Fruit fly (Drosophila melanogaster) whole organism, embryonic: ENCODE results near the gene Vha68-3.

ENCODE experiments used
- Antp ChIP-seq: fragments of 200-800 bp; sonication (Bioruptor generic); optimal IDR thresholded peaks from 3 replicates; lab custom pipeline; 2016; ENCODE audit warnings: missing biosample characterization, missing genetic modification characterization
- CG10209 ChIP-seq: fragments of 200-800 bp; sonication (Bioruptor generic); optimal IDR thresholded peaks from 3 replicates; lab custom pipeline; 2017; ENCODE audit warnings: missing biosample characterization, mild to moderate bottlenecking, missing genetic modification characterization, missing genetic modification reagents
- CG10979 ChIP-seq: fragments of 200-800 bp; sonication (Bioruptor generic); optimal IDR thresholded peaks from 2 replicates; lab custom pipeline; 2018; ENCODE audit warnings: missing biosample characterization, mild to moderate bottlenecking, missing genetic modification characterization, moderate library complexity
- CG11398 ChIP-seq: fragments of 200-800 bp; sonication (Bioruptor generic); optimal IDR thresholded peaks from 2 replicates; lab custom pipeline; 2016; ENCODE audit warnings: missing biosample characterization, missing genetic modification characterization
- CG11504 ChIP-seq: fragments of 200-800 bp; sonication (Bioruptor generic); optimal IDR thresholded peaks from 3 replicates; lab custom pipeline; 2019; ENCODE audit warnings: missing biosample characterization, mild to moderate bottlenecking, missing genetic modification characterization, moderate library complexity
- CG11723 ChIP-seq: fragments of 200-800 bp; sonication (Bioruptor generic); optimal IDR thresholded peaks from 2 replicates; lab custom pipeline; 2017; ENCODE audit warnings: missing biosample characterization, mild to moderate bottlenecking, missing genetic modification characterization
- CG12071 ChIP-seq: fragments of 200-800 bp; sonication (Bioruptor generic); optimal IDR thresholded peaks from 3 replicates; lab custom pipeline; 2018; ENCODE audit warnings: missing biosample characterization, mild to moderate bottlenecking, missing genetic modification characterization
- CG14014 ChIP-seq: fragments of 200-800 bp; sonication (Bioruptor generic); IDR thresholded peaks from 2 replicates; pipeline ENCODE4 v1.3.6; 2022; ENCODE audit warnings: missing biosample characterization, missing genetic modification characterization
- CG15269 ChIP-seq: fragments of 200-800 bp; sonication (Bioruptor generic); optimal IDR thresholded peaks from 2 replicates; lab custom pipeline; 2018; ENCODE audit warnings: missing biosample characterization, mild to moderate bottlenecking, missing genetic modification characterization, moderate library complexity
- CG17359 ChIP-seq: fragments of 200-800 bp; sonication (Bioruptor generic); optimal IDR thresholded peaks from 3 replicates; lab custom pipeline; 2018; ENCODE audit warnings: missing biosample characterization, mild to moderate bottlenecking, missing genetic modification characterization, moderate library complexity
- CG18262 ChIP-seq: fragments of 200-800 bp; optimal IDR thresholded peaks from 3 replicates; lab custom pipeline; 2019; ENCODE audit warnings: missing biosample characterization, mild to moderate bottlenecking, missing genetic modification characterization, moderate library complexity
- CG3726 ChIP-seq: fragments of 200-800 bp; sonication (Bioruptor generic); IDR thresholded peaks from 3 replicates; pipeline ENCODE4, ENCODE4 v1.3.6; 2022; ENCODE audit warnings: missing biosample characterization, missing genetic modification characterization
- CG3838 ChIP-seq: fragments of 200-800 bp; sonication (Bioruptor generic); optimal IDR thresholded peaks from 3 replicates; lab custom pipeline; 2016; ENCODE audit warnings: missing biosample characterization, missing genetic modification characterization
- CG3995 ChIP-seq: fragments of 200-800 bp; sonication (Bioruptor generic); optimal IDR thresholded peaks from 3 replicates; lab custom pipeline; 2016; ENCODE audit warnings: missing biosample characterization, missing genetic modification characterization
- CG4730 ChIP-seq: fragments of 200-800 bp; sonication (Bioruptor generic); IDR thresholded peaks from 2 replicates; pipeline ENCODE4 v1.3.6; 2022; ENCODE audit warnings: missing biosample characterization, missing genetic modification characterization
- CG4854 ChIP-seq: fragments of 200-800 bp; sonication (Bioruptor generic); optimal IDR thresholded peaks from 2 replicates; lab custom pipeline; 2016; ENCODE audit warnings: missing biosample characterization, missing genetic modification characterization, inconsistent platforms
- CG9932 ChIP-seq: fragments of 200-800 bp; sonication (Bioruptor generic); IDR thresholded peaks from 2 replicates; pipeline ENCODE4 v1.3.6; 2022; ENCODE audit warnings: missing biosample characterization, missing genetic modification characterization
- Camta ChIP-seq: fragments of 200-800 bp; sonication (Bioruptor generic); optimal IDR thresholded peaks from 2 replicates; lab custom pipeline; 2016; ENCODE audit warnings: missing biosample characterization, missing genetic modification characterization
- Dip3 ChIP-seq: fragments of 200-800 bp; sonication (Bioruptor generic); optimal IDR thresholded peaks from 3 replicates; lab custom pipeline; 2016; ENCODE audit warnings: missing biosample characterization, missing genetic modification characterization
- Dp ChIP-seq: fragments of 200-800 bp; sonication (Bioruptor generic); optimal IDR thresholded peaks from 2 replicates; lab custom pipeline; 2018; ENCODE audit warnings: missing biosample characterization, mild to moderate bottlenecking, missing genetic modification characterization, moderate library complexity
- H2.0 ChIP-seq: fragments of 200-800 bp; sonication (Bioruptor generic); IDR thresholded peaks from 2 replicates; pipeline ENCODE4 v1.3.6; 2022; ENCODE audit warnings: missing biosample characterization, missing genetic modification characterization
- Hand ChIP-seq: fragments of 200-800 bp; sonication (Bioruptor generic); optimal IDR thresholded peaks from 2 replicates; lab custom pipeline; 2017; ENCODE audit warnings: mild to moderate bottlenecking, missing biosample characterization, missing genetic modification reagents, missing genetic modification characterization
- Med ChIP-seq: fragments of 200-800 bp; sonication (Bioruptor generic); peaks from one replicate; lab custom pipeline; 2016; ENCODE audit warnings: missing biosample characterization, missing genetic modification characterization, mild to moderate bottlenecking, inconsistent platforms, moderate library complexity
- Mrtf ChIP-seq: fragments of 200-800 bp; sonication (Bioruptor generic); IDR thresholded peaks from 3 replicates; pipeline ENCODE4 v1.3.6; 2022; ENCODE audit warnings: missing biosample characterization, missing genetic modification characterization
- NK7.1 ChIP-seq: fragments of 200-800 bp; sonication (Bioruptor generic); optimal IDR thresholded peaks from 3 replicates; lab custom pipeline; 2016; ENCODE audit warnings: missing biosample characterization, missing genetic modification characterization
- Spps ChIP-seq: fragments of 200-800 bp; sonication (Bioruptor generic); optimal IDR thresholded peaks from 2 replicates; lab custom pipeline; 2018; ENCODE audit warnings: missing biosample characterization, mild to moderate bottlenecking, missing genetic modification characterization
- Sry-β ChIP-seq: fragments of 200-800 bp; sonication (Bioruptor generic); optimal IDR thresholded peaks from 2 replicates; lab custom pipeline; 2018; ENCODE audit warnings: missing biosample characterization, mild to moderate bottlenecking, missing genetic modification characterization, moderate library complexity
- Stat92E ChIP-seq, 3 experiments: fragments of >200 bp in 2 of 3; fragments of 200-800 bp in 1 of 3; sonication (Bioruptor generic) in 1 of 3; optimal IDR thresholded peaks; 2 replicates each; lab custom pipeline; 2017 to 2019; ENCODE audit warnings: missing biosample characterization in 3 of 3, missing genetic modification characterization in 3 of 3, mild to moderate bottlenecking in 1 of 3, moderate library complexity in 1 of 3
- bsh ChIP-seq, 2 experiments: fragments of 200-800 bp; sonication (Bioruptor generic); optimal IDR thresholded peaks; 2 replicates each; lab custom pipeline; 2017 to 2018; ENCODE audit warnings: mild to moderate bottlenecking in 2 of 2, missing biosample characterization in 2 of 2, missing genetic modification characterization in 2 of 2, moderate library complexity in 1 of 2
- danr ChIP-seq: fragments of 200-800 bp; sonication (Bioruptor generic); IDR thresholded peaks from 2 replicates; pipeline ENCODE4 v1.3.6; 2022; ENCODE audit warnings: missing biosample characterization, missing genetic modification characterization
- dmrt99B ChIP-seq: fragments of 200-800 bp; sonication (Bioruptor generic); optimal IDR thresholded peaks from 2 replicates; lab custom pipeline; 2018; ENCODE audit warnings: missing biosample characterization, mild to moderate bottlenecking, missing genetic modification characterization, moderate library complexity
- ewg ChIP-seq: fragments of 200-800 bp; sonication (Bioruptor generic); optimal IDR thresholded peaks from 3 replicates; lab custom pipeline; 2017; ENCODE audit warnings: mild to moderate bottlenecking, missing biosample characterization, missing genetic modification reagents, missing genetic modification characterization
- gem ChIP-seq: fragments of 200-800 bp; sonication (Bioruptor generic); optimal IDR thresholded peaks from 2 replicates; lab custom pipeline; 2019; ENCODE audit warnings: missing biosample characterization, mild to moderate bottlenecking, missing genetic modification characterization, moderate library complexity
- gfzf ChIP-seq: fragments of 200-800 bp; sonication (Bioruptor generic); optimal IDR thresholded peaks from 2 replicates; lab custom pipeline; 2016; ENCODE audit warnings: missing biosample characterization, mild to moderate bottlenecking, missing genetic modification characterization, moderate library complexity
- gt ChIP-seq: fragments of 200-800 bp; sonication (Bioruptor generic); IDR thresholded peaks from 2 replicates; pipeline ENCODE4 v1.3.6; 2022; ENCODE audit warnings: missing biosample characterization, missing genetic modification characterization
- jumu ChIP-seq: fragments of 200-800 bp; sonication (Bioruptor generic); optimal IDR thresholded peaks from 3 replicates; lab custom pipeline; 2016; ENCODE audit warnings: missing biosample characterization, missing genetic modification characterization
- maf-S ChIP-seq: fragments of 200-800 bp; sonication (Bioruptor generic); optimal IDR thresholded peaks from 2 replicates; lab custom pipeline; 2016; ENCODE audit warnings: missing biosample characterization, missing genetic modification characterization
- mam ChIP-seq: fragments of 200-800 bp; sonication (Bioruptor generic); optimal IDR thresholded peaks from 3 replicates; lab custom pipeline; 2016; ENCODE audit warnings: missing biosample characterization, missing genetic modification characterization
- nmo ChIP-seq: fragments of 200-800 bp; sonication (Bioruptor generic); optimal IDR thresholded peaks from 2 replicates; lab custom pipeline; 2018; ENCODE audit warnings: missing biosample characterization, mild to moderate bottlenecking, missing genetic modification characterization, moderate library complexity
- pfk ChIP-seq: fragments of 200-800 bp; sonication (Bioruptor generic); optimal IDR thresholded peaks from 2 replicates; lab custom pipeline; 2018; ENCODE audit warnings: missing biosample characterization, mild to moderate bottlenecking, missing genetic modification characterization, moderate library complexity
- phol ChIP-seq: fragments of 200-800 bp; sonication (Bioruptor generic); optimal IDR thresholded peaks from 3 replicates; lab custom pipeline; 2018; ENCODE audit warnings: missing biosample characterization, mild to moderate bottlenecking, missing genetic modification characterization, moderate library complexity
- prd ChIP-seq, 3 experiments: fragments of >200 bp in 2 of 3; fragments of 200-800 bp in 1 of 3; sonication (Bioruptor generic) in 1 of 3; optimal IDR thresholded peaks in 2 of 3; IDR thresholded peaks in 1 of 3; 2 replicates in 2 of 3; 3 replicates in 1 of 3; pipeline versions ENCODE4 v1.3.6 to Lab custom; 2017 to 2022; ENCODE audit warnings: missing biosample characterization in 1 of 3, missing genetic modification characterization in 1 of 3
- ranshi ChIP-seq: fragments of 200-800 bp; sonication (Bioruptor generic); IDR thresholded peaks from 2 replicates; pipeline ENCODE4 v1.3.6; 2022; ENCODE audit warnings: missing biosample characterization, missing genetic modification characterization
- rib ChIP-seq: fragments of 200-800 bp; sonication (Bioruptor generic); IDR thresholded peaks from 2 replicates; pipeline ENCODE4 v1.3.6; 2022; ENCODE audit warnings: missing biosample characterization, missing genetic modification characterization
- salm ChIP-seq: fragments of 200-800 bp; sonication (Bioruptor generic); optimal IDR thresholded peaks from 2 replicates; lab custom pipeline; 2018; ENCODE audit warnings: missing biosample characterization, mild to moderate bottlenecking, missing genetic modification characterization
- sc ChIP-seq, 3 experiments: fragments of >200 bp in 2 of 3; fragments of 200-800 bp in 1 of 3; sonication (Bioruptor generic) in 1 of 3; optimal IDR thresholded peaks; 2 replicates in 2 of 3; 3 replicates in 1 of 3; lab custom pipeline; 2017; ENCODE audit warnings: mild to moderate bottlenecking in 1 of 3, missing biosample characterization in 1 of 3, missing genetic modification characterization in 1 of 3, missing genetic modification reagents in 1 of 3
- schlank ChIP-seq: fragments of 200-800 bp; sonication (Bioruptor generic); optimal IDR thresholded peaks from 2 replicates; lab custom pipeline; 2018; ENCODE audit warnings: missing biosample characterization, mild to moderate bottlenecking, missing genetic modification characterization
- sim ChIP-seq: fragments of 200-800 bp; sonication (Bioruptor generic); IDR thresholded peaks from 2 replicates; pipeline ENCODE4 v1.3.6; 2022; ENCODE audit warnings: missing biosample characterization, missing genetic modification characterization
- slbo ChIP-seq: fragments of 200-800 bp; sonication (Bioruptor generic); IDR thresholded peaks from 2 replicates; pipeline ENCODE4 v1.3.6; 2022; ENCODE audit warnings: missing biosample characterization, missing genetic modification characterization
- sr ChIP-seq: fragments of 200-800 bp; sonication (Bioruptor generic); IDR thresholded peaks from 3 replicates; pipeline ENCODE4 v1.3.6; 2022; ENCODE audit warnings: missing biosample characterization, missing genetic modification characterization

Gene Vha68-3

DNA sequence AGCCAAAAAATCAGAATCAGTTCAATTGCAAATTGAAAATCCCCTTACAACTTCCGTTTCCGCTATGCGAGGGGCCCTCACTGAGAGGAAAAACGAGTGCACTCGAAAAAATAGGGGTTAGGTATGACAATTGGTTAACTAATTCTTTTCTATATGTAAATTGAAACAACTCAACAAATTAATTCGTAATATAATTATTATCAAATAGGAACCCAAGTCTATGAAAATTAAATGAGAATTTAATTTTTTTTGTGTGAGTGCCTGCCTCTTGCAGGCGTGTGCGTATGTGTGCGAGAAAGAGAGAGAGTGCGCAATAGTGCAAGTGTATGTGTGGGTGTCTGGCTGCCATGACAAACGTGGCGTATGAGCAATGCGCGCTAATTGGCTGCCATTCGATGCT lies 3.5 kb downstream of the Vha68-3 start (continued):
- TF ChIP-seq gem (tag; lab: Kevin White, UChicago) (peak; percentile 53), maf-S (GFP tag; lab: Kevin White, UChicago) (no peak), CG3995 (GFP tag; lab: Kevin White, UChicago) (no peak), ewg (GFP tag; lab: Kevin White, UChicago) (no peak), Dip3 (GFP tag; lab: Kevin White, UChicago) (no peak), Hand (GFP tag; lab: Kevin White, UChicago) (peak; percentile 6), ranshi (GFP tag; lab: Robert Waterston, UW) (no peak), CG10979 (tag; lab: Kevin White, UChicago) (peak; percentile 25), Camta (no peak), Spps (tag; lab: Kevin White, UChicago) (no peak), nmo (GFP tag; lab: Kevin White, UChicago) (no peak), Stat92E (GFP tag; optimal IDR thresholded peaks at IDR 0.05; lab: Kevin White, UChicago) (no peak), CG11398 (GFP tag; lab: Kevin White, UChicago) (no peak), CG17359 (tag; lab: Kevin White, UChicago) (peak; percentile 12), CG10209 (GFP tag; lab: Kevin White, UChicago) (peak; percentile 2), gt (GFP tag; lab: Robert Waterston, UW) (0 out of 2 replicates have a peak, but pooled peaks have one; percentile 6), Med (GFP tag; lab: Kevin White, UChicago) (no peak), danr (GFP tag; lab: Robert Waterston, UW) (no peak), CG3726 (GFP tag; lab: Robert Waterston, UW) (no peak), CG14014 (GFP tag; lab: Robert Waterston, UW) (no peak), CG15269 (peak; percentile 25), pfk (GFP tag; lab: Kevin White, UChicago) (no peak), Mrtf (GFP tag; lab: Robert Waterston, UW) (no peak), jumu (GFP tag; lab: Kevin White, UChicago) (no peak), CG11723 (no peak), CG4854 (GFP tag; lab: Kevin White, UChicago) (no peak), Sry-β (no peak), mam (GFP tag; lab: Kevin White, UChicago) (no peak), CG12071 (GFP tag; lab: Kevin White, UChicago) (no peak), prd (optimal IDR thresholded peaks at IDR 0.05; lab: Kevin White, UChicago) (no peak), prd (GFP tag; IDR thresholded peaks at IDR 0.05; lab: Robert Waterston, UW) (peak; percentile 57), CG3838 (GFP tag; lab: Kevin White, UChicago) (no peak), CG4730 (GFP tag; lab: Robert Waterston, UW) (no peak), sc (optimal IDR thresholded peaks at IDR 0.05; lab: Kevin White, UChicago) (no peak), sc (GFP tag; optimal IDR thresholded peaks at IDR 0.05; lab: Kevin White, UChicago) (no peak), sim (no peak), dmrt99B (tag; lab: Kevin White, UChicago) (peak; percentile 52), CG18262 (peak; percentile 24), gfzf (GFP tag; lab: Kevin White, UChicago) (no peak), CG9932 (GFP tag; lab: Robert Waterston, UW) (no peak), CG11504 (tag; lab: Kevin White, UChicago) (peak; percentile 52), phol (peak; percentile 28), slbo (GFP tag; lab: Robert Waterston, UW) (0 out of 2 replicates have a peak, but pooled peaks have one; percentile 17), rib (GFP tag; lab: Robert Waterston, UW) (no peak), bsh (GFP tag; optimal IDR thresholded peaks at IDR 0.05; lab: Kevin White, UChicago) (peak in 1 of 2 experiments; percentile 23), schlank (no peak), sr (GFP tag; lab: Robert Waterston, UW) (no peak), salm (no peak), NK7.1 (GFP tag; lab: Kevin White, UChicago) (no peak), H2.0 (peak; percentile 37; the same call in 1 of the 2 replicates), Antp (GFP tag; lab: Kevin White, UChicago) (no peak), Dp (GFP tag; lab: Kevin White, UChicago) (no peak)
